Worm (Caenorhabditis elegans) whole organism, L4/young adult: ENCODE data around the gene unc-52.

Experiments
- W03F9.2 ChIP-seq: fragments of 150-350 bp; optimal IDR thresholded peaks from 2 replicates; lab custom pipeline; 2014; ENCODE audit warnings: missing biosample characterization, missing genetic modification characterization
- dao-5 ChIP-seq: sonication (generic microtip); optimal IDR thresholded peaks from 2 replicates; lab custom pipeline; 2016; ENCODE audit warnings: missing genotype, missing genetic modification characterization, moderate library complexity, missing compliant biosample characterization
- him-1 ChIP-seq: sonication (generic microtip); optimal IDR thresholded peaks from 2 replicates; lab custom pipeline; 2016; ENCODE audit warnings: missing genotype, missing genetic modification reagents, missing genetic modification characterization, missing compliant biosample characterization

- TF ChIP-seq dao-5 (tag; lab: Kevin White, UChicago) (no peak), him-1 (tag; lab: Kevin White, UChicago) (no peak), W03F9.2 (no peak)
Observed at ce11 chrII:14604261-14604660, 80.0 kb downstream of the unc-52 start.
